Fruit fly (Drosophila melanogaster) whole organism, embryonic: ENCODE results near the gene CG46042.
A peak's percentile ranks its signal among the peaks of the same experiment; 100 is the strongest.

ENCODE experiments used
- Asciz ChIP-seq: fragments of 200-800 bp; sonication (Bioruptor generic); optimal IDR thresholded peaks from 2 replicates; lab custom pipeline; 2017; ENCODE audit warnings: missing biosample characterization, mild to moderate bottlenecking, missing genetic modification characterization, missing genetic modification reagents
- Bteb2 ChIP-seq: fragments of 200-800 bp; sonication (Bioruptor generic); optimal IDR thresholded peaks from 2 replicates; lab custom pipeline; 2016; ENCODE audit warnings: missing biosample characterization, missing genetic modification characterization
- CG10959 ChIP-seq: fragments of 200-800 bp; sonication (Bioruptor generic); IDR thresholded peaks from 2 replicates; pipeline ENCODE4 v1.3.6; 2022; ENCODE audit warnings: missing biosample characterization, missing genetic modification characterization
- CG11456 ChIP-seq: fragments of 200-800 bp; sonication (Bioruptor generic); IDR thresholded peaks from 3 replicates; pipeline ENCODE4 v1.3.6; 2022; ENCODE audit warnings: missing biosample characterization, missing genetic modification characterization
- CG14441 ChIP-seq: fragments of 200-800 bp; sonication (Bioruptor generic); IDR thresholded peaks from 2 replicates; pipeline ENCODE4 v1.3.6; 2022; ENCODE audit warnings: missing biosample characterization, missing genetic modification characterization
- CG15479 ChIP-seq: fragments of 200-800 bp; sonication (Bioruptor generic); optimal IDR thresholded peaks from 3 replicates; lab custom pipeline; 2019; ENCODE audit warnings: missing biosample characterization, mild to moderate bottlenecking, missing genetic modification characterization, moderate library complexity
- CG15696 ChIP-seq: fragments of 200-800 bp; sonication (Bioruptor generic); optimal IDR thresholded peaks from 2 replicates; lab custom pipeline; 2019; ENCODE audit warnings: missing biosample characterization, mild to moderate bottlenecking, missing genetic modification characterization, moderate library complexity
- CG2678 ChIP-seq: fragments of 200-800 bp; sonication (Bioruptor generic); optimal IDR thresholded peaks from 3 replicates; lab custom pipeline; 2019; ENCODE audit warnings: missing biosample characterization, mild to moderate bottlenecking, missing genetic modification characterization, moderate library complexity
- CG3065 ChIP-seq: fragments of 200-800 bp; sonication (Bioruptor generic); optimal IDR thresholded peaks from 2 replicates; lab custom pipeline; 2016; ENCODE audit warnings: missing biosample characterization, missing genetic modification characterization
- CG3838 ChIP-seq: fragments of 200-800 bp; sonication (Bioruptor generic); optimal IDR thresholded peaks from 3 replicates; lab custom pipeline; 2016; ENCODE audit warnings: missing biosample characterization, missing genetic modification characterization
- CG6683 ChIP-seq: fragments of 200-800 bp; sonication (Bioruptor generic); optimal IDR thresholded peaks from 2 replicates; lab custom pipeline; 2017; ENCODE audit warnings: missing biosample characterization, mild to moderate bottlenecking, missing genetic modification characterization, missing genetic modification reagents
- CG6689 ChIP-seq: fragments of 200-800 bp; sonication (Bioruptor generic); IDR thresholded peaks from 2 replicates; pipeline ENCODE4 v1.3.6; 2022; ENCODE audit warnings: missing biosample characterization, missing genetic modification characterization
- CG6813 ChIP-seq: fragments of 200-800 bp; sonication (Bioruptor generic); optimal IDR thresholded peaks from 2 replicates; lab custom pipeline; 2017; ENCODE audit warnings: missing biosample characterization, missing genetic modification characterization, mild to moderate bottlenecking, moderate library complexity, missing genetic modification reagents
- CG7271 ChIP-seq: fragments of 200-800 bp; sonication (Bioruptor generic); optimal IDR thresholded peaks from 2 replicates; lab custom pipeline; 2018; ENCODE audit warnings: missing biosample characterization, mild to moderate bottlenecking, missing genetic modification characterization, moderate library complexity
- CG7556 ChIP-seq: fragments of 200-800 bp; sonication (Bioruptor generic); optimal IDR thresholded peaks from 2 replicates; lab custom pipeline; 2017; ENCODE audit warnings: missing biosample characterization, mild to moderate bottlenecking, missing genetic modification characterization
- CG7745 ChIP-seq: fragments of 200-800 bp; sonication (Bioruptor generic); optimal IDR thresholded peaks from 2 replicates; lab custom pipeline; 2018; ENCODE audit warnings: missing biosample characterization, mild to moderate bottlenecking, missing genetic modification characterization, moderate library complexity
- CG9609 ChIP-seq: fragments of 200-800 bp; sonication (Bioruptor generic); optimal IDR thresholded peaks from 3 replicates; lab custom pipeline; 2016; ENCODE audit warnings: missing biosample characterization, missing genetic modification characterization
- Deaf1 ChIP-seq: fragments of 200-800 bp; optimal IDR thresholded peaks from 3 replicates; lab custom pipeline; 2019; ENCODE audit warnings: missing biosample characterization, mild to moderate bottlenecking, missing genetic modification characterization, moderate library complexity
- Dip2 ChIP-seq: fragments of 200-800 bp; sonication (Bioruptor generic); IDR thresholded peaks from 2 replicates; pipeline ENCODE4 v1.3.6; 2022; ENCODE audit warnings: missing biosample characterization, missing genetic modification characterization
- Elba2 ChIP-seq: fragments of 200-800 bp; sonication (Bioruptor generic); optimal IDR thresholded peaks from 3 replicates; lab custom pipeline; 2016; ENCODE audit warnings: missing biosample characterization, missing genetic modification characterization
- Fer2 ChIP-seq: fragments of 200-800 bp; sonication (Bioruptor generic); optimal IDR thresholded peaks from 2 replicates; lab custom pipeline; 2018; ENCODE audit warnings: missing biosample characterization, mild to moderate bottlenecking, missing genetic modification characterization, moderate library complexity
- Hr39 ChIP-seq: fragments of >200 bp; optimal IDR thresholded peaks from 2 replicates; lab custom pipeline; 2017
- Hr78 ChIP-seq, 2 experiments: fragments of 200-800 bp in 1 of 2; fragments of >200 bp in 1 of 2; sonication (Bioruptor generic) in 1 of 2; optimal IDR thresholded peaks; 2 replicates each; lab custom pipeline; 2017 to 2019; ENCODE audit warnings: missing biosample characterization in 2 of 2, missing genetic modification characterization in 2 of 2, mild to moderate bottlenecking in 1 of 2, moderate library complexity in 1 of 2
- Lim3 ChIP-seq: fragments of 200-800 bp; sonication (Bioruptor generic); IDR thresholded peaks from 2 replicates; pipeline ENCODE4 v1.3.6; 2022; ENCODE audit warnings: missing biosample characterization, missing genetic modification characterization
- NK7.1 ChIP-seq: fragments of 200-800 bp; sonication (Bioruptor generic); optimal IDR thresholded peaks from 3 replicates; lab custom pipeline; 2016; ENCODE audit warnings: missing biosample characterization, missing genetic modification characterization
- Poxn ChIP-seq: fragments of 200-800 bp; sonication (Bioruptor generic); IDR thresholded peaks from 2 replicates; pipeline ENCODE4 v1.3.6; 2022; ENCODE audit warnings: missing biosample characterization, missing genetic modification characterization
- Sin3A ChIP-seq: fragments of >200 bp; optimal IDR thresholded peaks from 2 replicates; lab custom pipeline; 2018
- Sox100B ChIP-seq: fragments of 200-800 bp; sonication (Bioruptor generic); optimal IDR thresholded peaks from 3 replicates; lab custom pipeline; 2018; ENCODE audit warnings: missing biosample characterization, mild to moderate bottlenecking, missing genetic modification characterization
- Spps ChIP-seq: fragments of 200-800 bp; sonication (Bioruptor generic); optimal IDR thresholded peaks from 2 replicates; lab custom pipeline; 2018; ENCODE audit warnings: missing biosample characterization, mild to moderate bottlenecking, missing genetic modification characterization
- Trl ChIP-seq, 3 experiments: fragments of >200 bp in 2 of 3; fragments of 200-800 bp in 1 of 3; sonication (Bioruptor generic) in 1 of 3; optimal IDR thresholded peaks; 2 replicates in 1 of 3; 3 replicates in 2 of 3; lab custom pipeline; 2016 to 2017; ENCODE audit warnings: missing biosample characterization in 1 of 3, missing genetic modification characterization in 1 of 3
- YL-1 ChIP-seq: fragments of 200-800 bp; sonication (Bioruptor generic); optimal IDR thresholded peaks from 3 replicates; lab custom pipeline; 2017; ENCODE audit warnings: missing biosample characterization, mild to moderate bottlenecking, missing genetic modification characterization
- bbx ChIP-seq: fragments of 200-800 bp; sonication (Bioruptor generic); IDR thresholded peaks from 2 replicates; pipeline ENCODE4 v1.3.6; 2022; ENCODE audit warnings: missing biosample characterization, missing genetic modification characterization; ENCODE audit not compliant: partially characterized antibody
- bowl ChIP-seq: fragments of 200-800 bp; sonication (Bioruptor generic); IDR thresholded peaks from 2 replicates; pipeline ENCODE4 v1.3.6; 2022; ENCODE audit warnings: missing biosample characterization, missing genetic modification characterization
- chinmo ChIP-seq: fragments of 200-800 bp; sonication (Bioruptor generic); IDR thresholded peaks from 4 replicates; pipeline ENCODE4 v1.3.6; 2022; ENCODE audit warnings: missing biosample characterization, missing genetic modification characterization; ENCODE audit not compliant: partially characterized antibody
- chm ChIP-seq: fragments of 200-800 bp; sonication (Bioruptor generic); IDR thresholded peaks from 2 replicates; pipeline ENCODE4 v1.3.6; 2022; ENCODE audit warnings: missing biosample characterization, missing genetic modification characterization
- crc ChIP-seq: fragments of 200-800 bp; sonication (Bioruptor generic); optimal IDR thresholded peaks from 2 replicates; lab custom pipeline; 2016; ENCODE audit warnings: missing biosample characterization, missing genetic modification characterization
- cwo ChIP-seq: fragments of 200-800 bp; sonication (Bioruptor generic); optimal IDR thresholded peaks from 3 replicates; lab custom pipeline; 2017; ENCODE audit warnings: missing biosample characterization, missing genetic modification characterization, mild to moderate bottlenecking, moderate library complexity, missing genetic modification reagents
- dpn ChIP-seq, 2 experiments: fragments of 200-800 bp; sonication (Bioruptor generic); optimal IDR thresholded peaks; 3 replicates each; lab custom pipeline; 2016; ENCODE audit warnings: missing biosample characterization in 2 of 2, missing genetic modification characterization in 2 of 2
- fu2 ChIP-seq: fragments of 200-800 bp; sonication (Bioruptor generic); optimal IDR thresholded peaks from 2 replicates; lab custom pipeline; 2016; ENCODE audit warnings: missing biosample characterization, missing genetic modification characterization
- gce ChIP-seq: fragments of 200-800 bp; sonication (Bioruptor generic); IDR thresholded peaks from 3 replicates; pipeline ENCODE4 v1.3.6; 2022; ENCODE audit warnings: missing biosample characterization, missing genetic modification characterization
- grn ChIP-seq: fragments of 200-800 bp; sonication (Bioruptor generic); optimal IDR thresholded peaks from 3 replicates; lab custom pipeline; 2017; ENCODE audit warnings: missing biosample characterization, missing genetic modification characterization
- ham ChIP-seq: fragments of 200-800 bp; sonication (Bioruptor generic); IDR thresholded peaks from 2 replicates; pipeline ENCODE4 v1.3.6; 2022; ENCODE audit warnings: missing biosample characterization, missing genetic modification characterization
- kay ChIP-seq: fragments of 200-800 bp; sonication (Bioruptor generic); optimal IDR thresholded peaks from 2 replicates; lab custom pipeline; 2016; ENCODE audit warnings: missing biosample characterization, missing genetic modification characterization
- lbe ChIP-seq: fragments of 200-800 bp; sonication (Bioruptor generic); optimal IDR thresholded peaks from 2 replicates; lab custom pipeline; 2016; ENCODE audit warnings: missing biosample characterization, mild to moderate bottlenecking, missing genetic modification characterization
- mam ChIP-seq: fragments of 200-800 bp; sonication (Bioruptor generic); optimal IDR thresholded peaks from 3 replicates; lab custom pipeline; 2016; ENCODE audit warnings: missing biosample characterization, missing genetic modification characterization
- otp ChIP-seq: fragments of 200-800 bp; sonication (Bioruptor generic); IDR thresholded peaks from 3 replicates; pipeline ENCODE4, ENCODE4 v1.3.6; 2022; ENCODE audit warnings: missing biosample characterization, missing genetic modification characterization
- pzg ChIP-seq: fragments of 200-800 bp; sonication (Bioruptor generic); optimal IDR thresholded peaks from 3 replicates; lab custom pipeline; 2018; ENCODE audit warnings: missing biosample characterization, mild to moderate bottlenecking, missing genetic modification characterization, moderate library complexity
- salm ChIP-seq: fragments of 200-800 bp; sonication (Bioruptor generic); optimal IDR thresholded peaks from 2 replicates; lab custom pipeline; 2018; ENCODE audit warnings: missing biosample characterization, mild to moderate bottlenecking, missing genetic modification characterization
- schlank ChIP-seq: fragments of 200-800 bp; sonication (Bioruptor generic); optimal IDR thresholded peaks from 2 replicates; lab custom pipeline; 2018; ENCODE audit warnings: missing biosample characterization, mild to moderate bottlenecking, missing genetic modification characterization
- scrt ChIP-seq: fragments of 200-800 bp; sonication (Bioruptor generic); optimal IDR thresholded peaks from 2 replicates; lab custom pipeline; 2018; ENCODE audit warnings: missing biosample characterization, mild to moderate bottlenecking, missing genetic modification characterization, moderate library complexity
- slbo ChIP-seq: fragments of 200-800 bp; sonication (Bioruptor generic); IDR thresholded peaks from 2 replicates; pipeline ENCODE4 v1.3.6; 2022; ENCODE audit warnings: missing biosample characterization, missing genetic modification characterization

The CG46042 gene

DNA sequence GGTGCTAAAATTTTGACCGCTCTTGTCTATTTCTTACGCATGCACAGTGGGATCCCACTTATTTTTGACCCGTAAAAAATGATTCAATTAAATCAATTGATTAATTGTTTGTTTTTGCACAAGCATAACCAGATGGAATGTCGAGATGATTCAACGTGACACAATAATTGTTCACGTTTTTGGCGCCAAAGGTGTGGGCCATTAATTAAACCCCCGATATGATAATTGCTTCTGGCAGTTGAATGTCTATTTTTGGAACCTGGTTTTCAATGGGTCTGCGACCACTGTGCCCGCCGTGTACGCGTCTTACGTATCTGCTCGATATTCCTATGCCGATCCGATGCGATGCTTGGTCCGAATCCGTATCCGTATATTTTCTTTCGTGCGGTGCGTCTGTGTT lies 50.2 kb downstream of the CG46042 start (continued):
- TF ChIP-seq lbe (GFP tag; lab: Kevin White, UChicago) = no peak
- TF ChIP-seq bbx (GFP tag; lab: Robert Waterston, UW) = peak; percentile 44; the same call in 1 of the 2 replicates
- TF ChIP-seq Fer2 (tag; lab: Kevin White, UChicago) = peak; percentile 17
- TF ChIP-seq bowl (GFP tag; lab: Robert Waterston, UW) = no peak
- TF ChIP-seq slbo (GFP tag; lab: Robert Waterston, UW) = peak; percentile 69
- peak; percentile 78 for TF ChIP-seq mam (GFP tag; lab: Kevin White, UChicago)
- no peak for TF ChIP-seq CG7745
- peak; percentile 49; the same call in 1 of the 2 replicates for TF ChIP-seq Lim3
- TF ChIP-seq pzg (GFP tag; lab: Kevin White, UChicago) = no peak
- peak; percentile 17 for TF ChIP-seq kay (GFP tag; lab: Kevin White, UChicago)
- TF ChIP-seq CG6689 (GFP tag; lab: Robert Waterston, UW) = peak; percentile 81
- no peak for TF ChIP-seq NK7.1
- TF ChIP-seq Trl (optimal IDR thresholded peaks at IDR 0.05; lab: Kevin White, UChicago) = no peak
- TF ChIP-seq Trl (GFP tag; optimal IDR thresholded peaks at IDR 0.05; lab: Kevin White, UChicago) = peak; percentile 78
- TF ChIP-seq CG6683 (GFP tag; lab: Kevin White, UChicago) = peak; percentile 11
- no peak for TF ChIP-seq chinmo
- TF ChIP-seq CG3838 (GFP tag; lab: Kevin White, UChicago) = no peak
- TF ChIP-seq CG15479 (GFP tag; lab: Kevin White, UChicago) = no peak
- TF ChIP-seq gce (GFP tag; lab: Robert Waterston, UW) = peak; percentile 69; the same call in 2 of the 3 replicates
- TF ChIP-seq CG10959 (GFP tag; lab: Robert Waterston, UW) = peak; percentile 54
- TF ChIP-seq CG3065 (GFP tag; lab: Kevin White, UChicago) = no peak
- TF ChIP-seq YL-1 (GFP tag; lab: Kevin White, UChicago) = no peak
- TF ChIP-seq Sin3A = no peak
- TF ChIP-seq CG2678 (tag; lab: Kevin White, UChicago) = no peak
- peak; percentile 82 for TF ChIP-seq CG11456 (GFP tag; lab: Robert Waterston, UW)
- TF ChIP-seq chm = peak; percentile 75
- TF ChIP-seq Elba2 (GFP tag; lab: Kevin White, UChicago) = no peak
- TF ChIP-seq cwo (GFP tag; lab: Kevin White, UChicago) = peak; percentile 46
- peak; percentile 62 for TF ChIP-seq CG7556 (GFP tag; lab: Kevin White, UChicago)
- peak; percentile 87 for TF ChIP-seq CG14441
- TF ChIP-seq Spps (tag; lab: Kevin White, UChicago) = peak; percentile 51
- TF ChIP-seq Poxn (GFP tag; lab: Robert Waterston, UW) = 0 out of 2 replicates have a peak, but pooled peaks have one; percentile 14
- peak; percentile 51 for TF ChIP-seq crc (GFP tag; lab: Kevin White, UChicago)
- peak; percentile 74; the same call in 1 of the 3 replicates for TF ChIP-seq otp (GFP tag; lab: Robert Waterston, UW)
- TF ChIP-seq fu2 (GFP tag; lab: Kevin White, UChicago) = peak; percentile 18
- TF ChIP-seq dpn (GFP tag; optimal IDR thresholded peaks at IDR 0.05; lab: Kevin White, UChicago) = peak; percentile 54 to 70
- peak; percentile 68 for TF ChIP-seq CG6813 (GFP tag; lab: Kevin White, UChicago)
- TF ChIP-seq CG7271 = peak; percentile 9
- TF ChIP-seq ham (GFP tag; lab: Robert Waterston, UW) = no peak
- peak; percentile 55 for TF ChIP-seq Deaf1
- TF ChIP-seq Asciz (GFP tag; lab: Kevin White, UChicago) = peak; percentile 63
- peak; percentile 27 for TF ChIP-seq schlank (tag; lab: Kevin White, UChicago)
- peak; percentile 26 for TF ChIP-seq scrt (GFP tag; lab: Kevin White, UChicago)
- peak; percentile 58 for TF ChIP-seq CG15696 (tag; lab: Kevin White, UChicago)
- TF ChIP-seq Dip2 (GFP tag; lab: Robert Waterston, UW) = no peak
- no peak for TF ChIP-seq Hr39 (lab: Kevin White, UChicago)
- TF ChIP-seq Hr78 (GFP tag; optimal IDR thresholded peaks at IDR 0.05; lab: Kevin White, UChicago) = peak in 1 of 2 experiments; percentile 13
- TF ChIP-seq Sox100B (GFP tag; lab: Kevin White, UChicago) = peak; percentile 51
- peak; percentile 60 for TF ChIP-seq salm (tag; lab: Kevin White, UChicago)
- peak; percentile 3 for TF ChIP-seq Bteb2 (GFP tag; lab: Kevin White, UChicago)
- TF ChIP-seq grn = no peak
- peak; percentile 71 for TF ChIP-seq CG9609 (GFP tag; lab: Kevin White, UChicago)
